Worm (Caenorhabditis elegans) whole organism, L3 larva: ENCODE measurements around the gene tat-6.

Experiments used
- R02D3.7 ChIP-seq: fragments of 150-350 bp; optimal IDR thresholded peaks from 2 replicates; lab custom pipeline; 2014; ENCODE audit warnings: missing biosample characterization, missing genetic modification characterization
- ZK546.5 ChIP-seq: sonication (generic microtip); optimal IDR thresholded peaks from 2 replicates; lab custom pipeline; 2017; ENCODE audit warnings: missing biosample characterization, missing genetic modification characterization
- aly-2 ChIP-seq: fragments of 150-350 bp; optimal IDR thresholded peaks from 2 replicates; lab custom pipeline; 2014; ENCODE audit warnings: missing biosample characterization, missing genetic modification characterization
- ama-1 ChIP-seq: fragments of 150-350 bp; optimal IDR thresholded peaks from 2 replicates; lab custom pipeline; 2018
- ceh-82 ChIP-seq: fragments of 150-350 bp; optimal IDR thresholded peaks from 2 replicates; lab custom pipeline; 2014; ENCODE audit warnings: missing biosample characterization, missing genetic modification characterization
- daf-12 ChIP-seq: fragments of 150-350 bp; optimal IDR thresholded peaks from 2 replicates; lab custom pipeline; 2014; ENCODE audit warnings: missing biosample characterization, missing genetic modification reagents, missing genetic modification characterization
- egl-5 ChIP-seq: fragments of 150-350 bp; optimal IDR thresholded peaks from 2 replicates; lab custom pipeline; 2017; ENCODE audit warnings: missing biosample characterization, missing genetic modification reagents, missing genetic modification characterization, inconsistent platforms
- elt-1 ChIP-seq: fragments of 150-350 bp; optimal IDR thresholded peaks from 2 replicates; lab custom pipeline; 2014; ENCODE audit warnings: missing biosample characterization, missing genetic modification characterization
- elt-2 ChIP-seq: sonication (generic microtip); optimal IDR thresholded peaks from 2 replicates; lab custom pipeline; 2016; ENCODE audit warnings: missing genetic modification reagents, mild to moderate bottlenecking, missing genetic modification characterization, missing compliant biosample characterization
- elt-3 ChIP-seq, 3 experiments: fragments of 150-350 bp in 1 of 3; sonication (generic microtip) in 2 of 3; optimal IDR thresholded peaks; 2 replicates in 2 of 3; 4 replicates in 1 of 3; lab custom pipeline; 2014 to 2017; ENCODE audit warnings: missing biosample characterization in 3 of 3, missing genetic modification characterization in 3 of 3
- eor-1 ChIP-seq, 2 experiments: fragments of 150-350 bp; optimal IDR thresholded peaks; 2 replicates each; lab custom pipeline; 2014 to 2018; ENCODE audit warnings: missing biosample characterization in 2 of 2, missing genetic modification characterization in 2 of 2
- fkh-2 ChIP-seq: fragments of 150-350 bp; optimal IDR thresholded peaks from 2 replicates; lab custom pipeline; 2014; ENCODE audit warnings: missing biosample characterization, missing genetic modification reagents, missing genetic modification characterization
- fos-1 ChIP-seq: fragments of 150-350 bp; optimal IDR thresholded peaks from 2 replicates; lab custom pipeline; 2014; ENCODE audit warnings: missing biosample characterization, missing genetic modification characterization
- hmg-11 ChIP-seq: sonication (generic microtip); optimal IDR thresholded peaks from 2 replicates; lab custom pipeline; 2016; ENCODE audit warnings: missing genetic modification characterization, missing compliant biosample characterization
- jun-1 ChIP-seq: fragments of 150-350 bp; optimal IDR thresholded peaks from 2 replicates; lab custom pipeline; 2014; ENCODE audit warnings: missing biosample characterization, missing genetic modification reagents, missing genetic modification characterization
- lin-15B ChIP-seq: fragments of 150-350 bp; optimal IDR thresholded peaks from 2 replicates; lab custom pipeline; 2014; ENCODE audit warnings: missing biosample characterization, missing genetic modification characterization
- lin-39 ChIP-seq: fragments of 150-350 bp; optimal IDR thresholded peaks from 2 replicates; lab custom pipeline; 2018; ENCODE audit warnings: missing biosample characterization, missing genetic modification reagents, missing genetic modification characterization
- lsy-12 ChIP-seq: sonication (generic microtip); optimal IDR thresholded peaks from 2 replicates; lab custom pipeline; 2016; ENCODE audit warnings: mild to moderate bottlenecking, missing genetic modification characterization, missing compliant biosample characterization
- mml-1 ChIP-seq: fragments of 150-350 bp; sonication (generic microtip); optimal IDR thresholded peaks from 3 replicates; lab custom pipeline; 2014; ENCODE audit warnings: missing biosample characterization, missing genetic modification characterization
- nfya-1 ChIP-seq: sonication (generic microtip); optimal IDR thresholded peaks from 2 replicates; lab custom pipeline; 2017; ENCODE audit warnings: missing genetic modification characterization, mild to moderate bottlenecking, missing compliant biosample characterization, antibody characterized with exemption, moderate library complexity; ENCODE audit not compliant: insufficient read depth
- nhr-11 ChIP-seq: fragments of 150-350 bp; optimal IDR thresholded peaks from 2 replicates; lab custom pipeline; 2014; ENCODE audit warnings: missing biosample characterization, missing genetic modification characterization
- nhr-12 ChIP-seq: fragments of 150-350 bp; optimal IDR thresholded peaks from 2 replicates; lab custom pipeline; 2014; ENCODE audit warnings: missing biosample characterization, missing genetic modification characterization
- nhr-23 ChIP-seq: fragments of 150-350 bp; optimal IDR thresholded peaks from 2 replicates; lab custom pipeline; 2014; ENCODE audit warnings: missing biosample characterization, missing genetic modification reagents, missing genetic modification characterization
- nhr-237 ChIP-seq: fragments of 150-350 bp; optimal IDR thresholded peaks from 2 replicates; lab custom pipeline; 2014; ENCODE audit warnings: missing biosample characterization, missing genetic modification characterization
- nhr-43 ChIP-seq: sonication (generic microtip); optimal IDR thresholded peaks from 2 replicates; lab custom pipeline; 2016; ENCODE audit warnings: mild to moderate bottlenecking, missing genetic modification characterization, missing compliant biosample characterization; ENCODE audit not compliant: poor library complexity, severe bottlenecking
- nhr-67 ChIP-seq: fragments of 150-350 bp; optimal IDR thresholded peaks from 2 replicates; lab custom pipeline; 2014; ENCODE audit warnings: missing biosample characterization, missing genetic modification characterization
- nhr-76 ChIP-seq: fragments of 150-350 bp; sonication (generic microtip); optimal IDR thresholded peaks from 5 replicates; lab custom pipeline; 2014; ENCODE audit warnings: missing biosample characterization, missing genetic modification characterization
- nhr-77 ChIP-seq: fragments of 150-350 bp; optimal IDR thresholded peaks from 2 replicates; lab custom pipeline; 2014; ENCODE audit warnings: missing biosample characterization, missing genetic modification characterization
- pha-4 ChIP-seq: fragments of 150-350 bp; optimal IDR thresholded peaks from 2 replicates; lab custom pipeline; 2014; ENCODE audit warnings: missing biosample characterization, missing genetic modification reagents, missing genetic modification characterization
- pqm-1 ChIP-seq: fragments of 150-350 bp; optimal IDR thresholded peaks from 2 replicates; lab custom pipeline; 2017; ENCODE audit warnings: missing biosample characterization, missing genetic modification characterization, inconsistent platforms
- sea-2 ChIP-seq: fragments of 150-350 bp; sonication (generic microtip); optimal IDR thresholded peaks from 4 replicates; lab custom pipeline; 2014; ENCODE audit warnings: missing biosample characterization, missing genetic modification reagents, missing genetic modification characterization
- tbx-2 ChIP-seq: sonication (generic microtip); optimal IDR thresholded peaks from 2 replicates; lab custom pipeline; 2016; ENCODE audit warnings: mild to moderate bottlenecking, missing genetic modification characterization, missing compliant biosample characterization
- unc-39 ChIP-seq: sonication (generic microtip); optimal IDR thresholded peaks from 4 replicates; lab custom pipeline; 2017; ENCODE audit warnings: missing biosample characterization, missing genetic modification characterization
- unc-62 ChIP-seq: fragments of 150-350 bp; sonication (generic microtip); optimal IDR thresholded peaks from 4 replicates; lab custom pipeline; 2014; ENCODE audit warnings: missing biosample characterization, missing genetic modification reagents, missing genetic modification characterization
- zag-1 ChIP-seq: fragments of 150-350 bp; optimal IDR thresholded peaks from 2 replicates; lab custom pipeline; 2014; ENCODE audit warnings: missing biosample characterization, missing genetic modification characterization

The tat-6 gene

DNA sequence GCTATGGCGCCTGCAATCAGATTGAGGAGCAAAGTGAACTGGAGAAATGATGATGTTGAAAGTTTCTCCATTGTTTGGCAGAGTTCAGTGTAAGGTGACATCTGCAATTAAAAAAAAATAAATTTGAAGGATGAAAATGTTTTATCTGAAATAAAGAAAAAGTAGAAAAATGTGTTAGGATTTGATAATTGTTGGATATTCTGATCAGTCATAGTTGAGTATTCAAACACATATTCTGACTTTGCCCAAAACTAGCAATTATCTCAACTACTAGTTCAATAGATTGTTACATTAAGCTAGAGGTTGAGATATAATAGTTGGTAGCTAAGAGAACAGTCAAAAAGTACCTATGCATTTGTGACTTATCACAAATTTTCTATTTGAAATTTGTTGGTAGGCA is 15.6 kb downstream of the tat-6 start, which contains the start of gene srab-10:
srab-10 (minus strand) TSS at position 101 of the 400 bp plus-strand sequence.
- TF ChIP-seq sea-2 (GFP tag; lab: Kevin White, UChicago), result no peak
- TF ChIP-seq, all 47 proteins: peak for 0

ce11 chrV:3145241-3145640 is 16.3 kb downstream of the tat-6 start:
- TF ChIP-seq aly-2 (no peak), nfya-1 (tag; lab: Kevin White, UChicago) (no peak), ama-1 (lab: Kevin White, UChicago) (no peak), nhr-77 (tag; lab: Kevin White, UChicago) (no peak), ceh-82 (tag; lab: Kevin White, UChicago) (no peak), tbx-2 (no peak), lin-39 (tag; lab: Kevin White, UChicago) (no peak), nhr-12 (tag; lab: Kevin White, UChicago) (no peak)

ce11 chrV:3146932-3147331 is 18.0 kb downstream of the tat-6 start, which contains the start of gene srab-11:
srab-11 (minus strand) TSS chrV:3147032.
- TF ChIP-seq ceh-82 (tag; lab: Kevin White, UChicago) (no peak), nhr-76 (tag; lab: Kevin White, UChicago) (no peak), unc-62 (no peak), mml-1 (no peak), fkh-2 (tag; lab: Kevin White, UChicago) (no peak), elt-3 (tag; optimal IDR thresholded peaks at IDR 0.05; lab: Kevin White, UChicago) (no peak), eor-1 (tag; optimal IDR thresholded peaks at IDR 0.05; lab: Kevin White, UChicago) (no peak), egl-5 (tag; lab: Kevin White, UChicago) (no peak), nhr-237 (tag; lab: Kevin White, UChicago) (no peak)

DNA sequence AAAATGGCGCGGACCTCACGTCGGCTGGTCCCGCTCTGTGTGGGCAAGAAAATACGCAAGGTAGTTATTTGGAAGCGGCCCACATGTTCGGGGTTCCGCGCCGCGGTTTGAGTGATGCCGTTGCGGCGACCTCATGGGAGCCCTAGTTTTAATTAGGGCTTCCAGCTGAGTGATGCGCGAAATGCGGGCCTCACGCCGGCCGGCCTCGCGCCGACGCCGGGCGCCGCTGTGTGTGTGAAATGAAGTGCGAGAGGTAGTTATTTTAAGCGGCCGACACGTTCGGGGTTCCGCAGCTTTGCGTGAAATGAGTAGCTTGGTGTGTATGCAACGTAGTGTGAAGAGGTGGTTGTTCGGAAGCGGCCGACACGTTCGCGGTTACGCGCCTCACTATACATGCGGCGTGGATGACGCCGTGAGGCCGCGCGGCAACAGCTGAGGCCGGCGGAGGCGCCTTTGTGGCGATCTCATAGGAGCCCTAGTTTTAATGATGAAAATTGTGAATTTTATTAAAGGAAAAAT is 21.1 kb downstream of the tat-6 start:
- no peak for TF ChIP-seq daf-12 (tag; lab: Kevin White, UChicago)
- no peak for TF ChIP-seq lin-15B (tag; lab: Kevin White, UChicago)
- no peak for TF ChIP-seq lsy-12
- no peak for TF ChIP-seq elt-1
- no peak for TF ChIP-seq mml-1
- TF ChIP-seq jun-1 (tag; lab: Kevin White, UChicago), result no peak

ce11 chrV:3151862-3152261 is 23.0 kb downstream of the tat-6 start, which contains the start of gene srab-6:
srab-6 (minus strand) TSS chrV:3151962.
- no peak for TF ChIP-seq zag-1 (tag; lab: Kevin White, UChicago)
- no peak for TF ChIP-seq nhr-12 (tag; lab: Kevin White, UChicago)
- no peak for TF ChIP-seq elt-3 (tag; optimal IDR thresholded peaks at IDR 0.05; lab: Kevin White, UChicago)
- no peak for TF ChIP-seq mml-1
- TF ChIP-seq tbx-2, result no peak
- TF ChIP-seq pha-4 (tag; lab: Kevin White, UChicago), result no peak
- no peak for TF ChIP-seq R02D3.7 (tag; lab: Kevin White, UChicago)
- TF ChIP-seq pqm-1 (tag; lab: Kevin White, UChicago), result no peak
- TF ChIP-seq ZK546.5, result no peak
- no peak for TF ChIP-seq sea-2 (GFP tag; lab: Kevin White, UChicago)
- TF ChIP-seq nhr-23, result no peak
- TF ChIP-seq unc-62, result no peak
- TF ChIP-seq hmg-11 (tag; lab: Kevin White, UChicago), result no peak
- TF ChIP-seq aly-2, result no peak
- no peak for TF ChIP-seq egl-5 (tag; lab: Kevin White, UChicago)
- TF ChIP-seq nhr-76 (tag; lab: Kevin White, UChicago), result no peak
- TF ChIP-seq fos-1 (tag; lab: Kevin White, UChicago), result no peak
- TF ChIP-seq nhr-43 (tag; lab: Kevin White, UChicago), result no peak
- TF ChIP-seq eor-1 (tag; optimal IDR thresholded peaks at IDR 0.05; lab: Kevin White, UChicago), result no peak
- no peak for TF ChIP-seq unc-39 (tag; lab: Kevin White, UChicago)
- TF ChIP-seq, all 47 proteins: peak for 0

- TF ChIP-seq nhr-67 (tag; lab: Kevin White, UChicago) (no peak), sea-2 (GFP tag; lab: Kevin White, UChicago) (no peak), eor-1 (tag; optimal IDR thresholded peaks at IDR 0.05; lab: Kevin White, UChicago) (no peak), elt-2 (tag; lab: Kevin White, UChicago) (no peak), fkh-2 (tag; lab: Kevin White, UChicago) (no peak), R02D3.7 (tag; lab: Kevin White, UChicago) (no peak), unc-62 (no peak), lsy-12 (no peak), nhr-11 (tag; lab: Kevin White, UChicago) (no peak)
These were observed 26.2 kb downstream of the tat-6 start, which contains the start of gene srab-7 for ce11 chrV:3155072-3155471. srab-7 (minus strand) TSS chrV:3155172.
